Worm (Caenorhabditis elegans) whole organism, L2 larva: ENCODE data around the gene ufc-1.

Experiments
- C34F6.9 ChIP-seq: fragments of 150-350 bp; optimal IDR thresholded peaks from 2 replicates; lab custom pipeline; 2014; ENCODE audit warnings: missing biosample characterization, missing genetic modification characterization
- F13H6.1 ChIP-seq: sonication (generic microtip); optimal IDR thresholded peaks from 2 replicates; lab custom pipeline; 2016; ENCODE audit warnings: missing genetic modification characterization, missing compliant biosample characterization
- R02D3.7 ChIP-seq: fragments of 150-350 bp; optimal IDR thresholded peaks from 2 replicates; lab custom pipeline; 2014; ENCODE audit warnings: missing biosample characterization, missing genetic modification characterization
- Y55F3AM.14 ChIP-seq: fragments of 200-800 bp; sonication (Bioruptor generic); optimal IDR thresholded peaks from 2 replicates; lab custom pipeline; 2018; ENCODE audit warnings: mild to moderate bottlenecking, missing genetic modification characterization, missing compliant biosample characterization
- ZK546.5 ChIP-seq: sonication (generic microtip); optimal IDR thresholded peaks from 2 replicates; lab custom pipeline; 2017; ENCODE audit warnings: missing biosample characterization, missing genetic modification characterization
- alr-1 ChIP-seq: fragments of 150-350 bp; optimal IDR thresholded peaks from 2 replicates; lab custom pipeline; 2014; ENCODE audit warnings: missing biosample characterization, missing genetic modification characterization
- aly-2 ChIP-seq: fragments of 150-350 bp; optimal IDR thresholded peaks from 2 replicates; lab custom pipeline; 2014; ENCODE audit warnings: missing biosample characterization, missing genetic modification characterization
- ama-1 ChIP-seq: fragments of 150-350 bp; optimal IDR thresholded peaks from 2 replicates; lab custom pipeline; 2018; ENCODE audit warnings: inconsistent platforms
- blmp-1 ChIP-seq: sonication (generic microtip); optimal IDR thresholded peaks from 2 replicates; lab custom pipeline; 2017; ENCODE audit warnings: missing genetic modification characterization, mild to moderate bottlenecking, missing compliant biosample characterization, antibody characterized with exemption, moderate library complexity; ENCODE audit not compliant: insufficient read depth
- ceh-82 ChIP-seq: fragments of 150-350 bp; optimal IDR thresholded peaks from 2 replicates; lab custom pipeline; 2014; ENCODE audit warnings: missing biosample characterization, missing genetic modification characterization
- crh-2 ChIP-seq: sonication (generic microtip); optimal IDR thresholded peaks from 2 replicates; lab custom pipeline; 2017; ENCODE audit warnings: missing biosample characterization, missing genetic modification characterization
- dmd-4 ChIP-seq: sonication (generic microtip); optimal IDR thresholded peaks from 2 replicates; lab custom pipeline; 2017; ENCODE audit warnings: missing biosample characterization, missing genetic modification characterization
- egl-27 ChIP-seq: sonication (generic microtip); optimal IDR thresholded peaks from 3 replicates; lab custom pipeline; 2017; ENCODE audit warnings: missing biosample characterization, missing genetic modification reagents, missing genetic modification characterization
- elt-1 ChIP-seq: fragments of 150-350 bp; optimal IDR thresholded peaks from 2 replicates; lab custom pipeline; 2014; ENCODE audit warnings: missing biosample characterization, missing genetic modification characterization
- elt-3 ChIP-seq: sonication (generic microtip); optimal IDR thresholded peaks from 2 replicates; lab custom pipeline; 2017; ENCODE audit warnings: missing biosample characterization, missing genetic modification characterization
- fos-1 ChIP-seq: fragments of 150-350 bp; optimal IDR thresholded peaks from 2 replicates; lab custom pipeline; 2014; ENCODE audit warnings: missing biosample characterization, missing genetic modification characterization
- gmeb-1 ChIP-seq: fragments of 150-350 bp; optimal IDR thresholded peaks from 2 replicates; lab custom pipeline; 2014; ENCODE audit warnings: missing biosample characterization, missing genetic modification characterization
- lin-13 ChIP-seq: fragments of 150-350 bp; optimal IDR thresholded peaks from 2 replicates; lab custom pipeline; 2014; ENCODE audit warnings: missing biosample characterization, missing genetic modification reagents, missing genetic modification characterization
- lin-39 ChIP-seq: fragments of 150-350 bp; optimal IDR thresholded peaks from 2 replicates; lab custom pipeline; 2014; ENCODE audit warnings: missing biosample characterization, missing genetic modification reagents, missing genetic modification characterization
- mbf-1 ChIP-seq: sonication (generic microtip); optimal IDR thresholded peaks from 2 replicates; lab custom pipeline; 2017; ENCODE audit warnings: missing biosample characterization, missing genetic modification characterization
- mdl-1 ChIP-seq, 2 experiments: fragments of 150-350 bp in 1 of 2; sonication (generic microtip) in 1 of 2; optimal IDR thresholded peaks; 2 replicates each; lab custom pipeline; 2017; ENCODE audit warnings: missing biosample characterization in 2 of 2, missing genetic modification characterization in 2 of 2
- nhr-10 ChIP-seq: sonication (generic microtip); optimal IDR thresholded peaks from 2 replicates; lab custom pipeline; 2017; ENCODE audit warnings: missing biosample characterization, missing genetic modification characterization
- nhr-11 ChIP-seq: fragments of 150-350 bp; optimal IDR thresholded peaks from 2 replicates; lab custom pipeline; 2014; ENCODE audit warnings: missing biosample characterization, missing genetic modification characterization
- nhr-129 ChIP-seq: fragments of 150-350 bp; optimal IDR thresholded peaks from 2 replicates; lab custom pipeline; 2014; ENCODE audit warnings: missing biosample characterization, missing genetic modification characterization
- nhr-21 ChIP-seq: fragments of 150-350 bp; optimal IDR thresholded peaks from 2 replicates; lab custom pipeline; 2014; ENCODE audit warnings: missing biosample characterization, missing genetic modification characterization
- nhr-23 ChIP-seq: fragments of 150-350 bp; optimal IDR thresholded peaks from 2 replicates; lab custom pipeline; 2014; ENCODE audit warnings: missing biosample characterization, missing genetic modification reagents, missing genetic modification characterization
- nhr-237 ChIP-seq: fragments of 150-350 bp; optimal IDR thresholded peaks from 2 replicates; lab custom pipeline; 2014; ENCODE audit warnings: missing biosample characterization, missing genetic modification characterization
- nhr-25 ChIP-seq: fragments of 150-350 bp; sonication (generic microtip); optimal IDR thresholded peaks from 3 replicates; lab custom pipeline; 2014; ENCODE audit warnings: missing biosample characterization, missing genetic modification characterization
- peb-1 ChIP-seq: fragments of 150-350 bp; optimal IDR thresholded peaks from 2 replicates; lab custom pipeline; 2014; ENCODE audit warnings: missing biosample characterization, missing genetic modification characterization
- sem-4 ChIP-seq: fragments of 150-350 bp; optimal IDR thresholded peaks from 2 replicates; lab custom pipeline; 2014; ENCODE audit warnings: missing biosample characterization, missing genetic modification reagents, missing genetic modification characterization
- sma-9 ChIP-seq, 2 experiments: fragments of 150-350 bp in 1 of 2; sonication (generic microtip) in 1 of 2; optimal IDR thresholded peaks; 2 replicates each; lab custom pipeline; 2014 to 2016; ENCODE audit warnings: missing genetic modification characterization in 2 of 2, mild to moderate bottlenecking in 1 of 2, missing biosample characterization in 1 of 2, missing compliant biosample characterization in 1 of 2, missing genetic modification reagents in 1 of 2, moderate library complexity in 1 of 2
- unc-39 ChIP-seq: fragments of 150-350 bp; optimal IDR thresholded peaks from 2 replicates; lab custom pipeline; 2014; ENCODE audit warnings: missing biosample characterization, missing genetic modification characterization
- unc-55 ChIP-seq: fragments of 150-350 bp; sonication (generic microtip); optimal IDR thresholded peaks from 3 replicates; lab custom pipeline; 2014; ENCODE audit warnings: missing biosample characterization, missing genetic modification reagents, missing genetic modification characterization

Gene ufc-1

DNA sequence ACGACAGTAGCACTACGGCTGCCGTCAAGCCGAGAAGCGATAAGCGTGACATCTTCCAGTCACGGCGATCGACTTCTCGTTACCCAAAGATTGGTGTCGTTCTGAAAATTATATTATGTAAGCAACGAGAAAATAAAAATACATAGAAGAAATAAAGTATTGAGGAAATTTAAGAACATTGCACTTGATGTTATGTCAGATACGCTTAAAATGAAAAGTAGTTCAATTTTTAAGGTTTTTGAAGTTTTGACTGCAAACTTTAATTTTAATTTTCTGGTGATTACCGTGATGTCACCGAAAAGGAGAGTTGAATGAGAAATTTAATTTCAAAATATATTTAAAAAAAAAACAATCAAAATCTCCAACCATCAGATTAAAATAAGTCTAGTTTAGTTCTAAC, 13.0 kb downstream of the ufc-1 start, which contains the start of gene emb-9:
emb-9 (minus strand) TSS at position 101 of the 400 bp plus-strand sequence.
- TF ChIP-seq dmd-4 (tag; lab: Kevin White, UChicago) (no peak), blmp-1 (tag; lab: Kevin White, UChicago) (no peak), nhr-10 (no peak), aly-2 (no peak), elt-3 (tag; lab: Kevin White, UChicago) (no peak), nhr-237 (tag; lab: Kevin White, UChicago) (no peak), ama-1 (lab: Kevin White, UChicago) (no peak), lin-39 (tag; lab: Kevin White, UChicago) (no peak), gmeb-1 (no peak), crh-2 (tag; lab: Kevin White, UChicago) (no peak)
- TF ChIP-seq, all 48 proteins: peak for 0

DNA sequence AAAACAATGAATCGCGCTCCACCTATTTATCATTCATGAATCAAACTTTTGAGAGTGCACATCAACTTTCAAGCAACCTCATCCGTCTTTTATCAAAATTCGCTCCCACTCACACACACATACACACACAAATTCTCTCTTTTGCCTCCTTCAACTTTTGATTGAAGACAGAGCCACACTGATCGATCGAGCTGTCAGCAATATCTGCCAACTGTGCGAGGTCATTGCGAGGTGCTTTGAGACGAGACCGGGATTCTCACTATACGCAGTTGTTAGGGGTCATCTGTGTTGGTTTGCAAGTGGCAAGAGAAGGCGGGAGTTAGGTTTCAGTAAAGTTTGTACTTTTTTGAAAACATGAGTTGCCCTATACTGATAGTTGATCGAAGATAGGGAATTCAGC, 14.8 kb downstream of the ufc-1 start:
- TF ChIP-seq sem-4 (tag; lab: Kevin White, UChicago), result no peak
- peak; percentile 49 for TF ChIP-seq nhr-129 (tag; lab: Kevin White, UChicago)
- no peak for TF ChIP-seq nhr-25 (tag; lab: Kevin White, UChicago)
- TF ChIP-seq mbf-1 (tag; lab: Kevin White, UChicago), result no peak
- no peak for TF ChIP-seq nhr-21 (tag; lab: Kevin White, UChicago)
- TF ChIP-seq Y55F3AM.14, result no peak
- no peak for TF ChIP-seq lin-13 (GFP tag; lab: Kevin White, UChicago)
- TF ChIP-seq F13H6.1 (tag; lab: Kevin White, UChicago), result peak; percentile 36
- no peak for TF ChIP-seq aly-2
- TF ChIP-seq ceh-82 (tag; lab: Kevin White, UChicago), result no peak
- no peak for TF ChIP-seq mdl-1 (tag; optimal IDR thresholded peaks at IDR 0.05; lab: Kevin White, UChicago)
- TF ChIP-seq egl-27 (tag; lab: Kevin White, UChicago), result no peak
- no peak for TF ChIP-seq ama-1 (lab: Kevin White, UChicago)
- TF ChIP-seq nhr-11 (tag; lab: Kevin White, UChicago), result no peak
- no peak for TF ChIP-seq unc-39
- TF ChIP-seq C34F6.9 (tag; lab: Kevin White, UChicago), result no peak
- no peak for TF ChIP-seq gmeb-1

DNA sequence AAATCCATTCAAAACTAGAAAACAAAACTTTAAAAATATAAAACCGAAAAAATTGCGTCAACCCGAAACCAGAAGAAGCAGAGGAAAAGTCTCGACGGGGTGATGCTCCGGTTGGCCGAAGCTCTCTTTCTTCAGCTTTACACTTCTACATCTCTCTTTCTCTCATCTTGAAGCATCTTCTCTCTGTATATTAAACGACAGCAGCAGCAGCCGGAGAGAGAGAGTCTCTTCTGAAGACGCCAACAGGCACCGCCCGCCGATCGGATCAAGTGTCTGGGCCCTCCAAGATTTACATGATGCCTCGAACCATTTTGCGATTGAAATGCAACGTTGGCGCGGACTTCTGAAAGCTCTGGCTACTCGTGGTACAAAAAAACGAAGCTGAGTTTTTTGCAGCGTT, 15.4 kb downstream of the ufc-1 start:
- TF ChIP-seq nhr-11 (tag; lab: Kevin White, UChicago) (no peak), nhr-23 (tag; lab: Kevin White, UChicago) (no peak), nhr-129 (tag; lab: Kevin White, UChicago) (peak; percentile 8), fos-1 (no peak), ama-1 (lab: Kevin White, UChicago) (no peak), sma-9 (GFP tag; optimal IDR thresholded peaks at IDR 0.05; lab: Kevin White, UChicago) (peak; percentile 9), sma-9 (tag; optimal IDR thresholded peaks at IDR 0.05; lab: Kevin White, UChicago) (no peak), alr-1 (no peak), lin-13 (GFP tag; lab: Kevin White, UChicago) (no peak), peb-1 (tag; lab: Kevin White, UChicago) (no peak), sem-4 (tag; lab: Kevin White, UChicago) (no peak), dmd-4 (tag; lab: Kevin White, UChicago) (no peak), elt-3 (tag; lab: Kevin White, UChicago) (no peak)

DNA sequence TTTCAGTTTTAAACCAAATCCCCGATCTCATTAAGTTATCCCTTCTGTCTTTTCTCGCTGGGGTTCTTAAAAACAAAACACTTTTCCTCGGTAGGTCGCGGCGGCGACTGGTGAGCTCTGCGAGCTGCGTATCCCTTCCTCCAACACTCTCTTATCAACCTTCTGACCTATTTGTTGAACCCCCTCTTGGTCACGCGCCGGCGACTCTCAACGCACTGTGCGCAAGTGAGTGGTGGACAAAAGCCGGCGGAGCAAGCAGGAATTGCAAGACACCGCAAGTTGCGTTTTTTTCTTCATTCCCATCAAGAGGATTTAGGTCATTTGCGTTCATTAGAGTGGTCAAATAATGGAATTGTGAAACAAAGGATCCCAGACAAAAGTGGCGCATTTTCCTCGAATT, 22.5 kb downstream of the ufc-1 start:
- no peak for TF ChIP-seq mbf-1 (tag; lab: Kevin White, UChicago)
- no peak for TF ChIP-seq ZK546.5 (tag; lab: Kevin White, UChicago)
- TF ChIP-seq elt-1, result no peak
- TF ChIP-seq C34F6.9 (tag; lab: Kevin White, UChicago), result peak; percentile 36
- peak; percentile 16 for TF ChIP-seq F13H6.1 (tag; lab: Kevin White, UChicago)
- TF ChIP-seq nhr-23 (tag; lab: Kevin White, UChicago), result no peak
- no peak for TF ChIP-seq R02D3.7 (tag; lab: Kevin White, UChicago)
- no peak for TF ChIP-seq crh-2 (tag; lab: Kevin White, UChicago)
- TF ChIP-seq ceh-82 (tag; lab: Kevin White, UChicago), result no peak
- TF ChIP-seq ama-1 (lab: Kevin White, UChicago), result no peak
- TF ChIP-seq nhr-21 (tag; lab: Kevin White, UChicago), result no peak
- TF ChIP-seq mdl-1 (tag; optimal IDR thresholded peaks at IDR 0.05; lab: Kevin White, UChicago), result no peak
- TF ChIP-seq nhr-129 (tag; lab: Kevin White, UChicago), result peak; percentile 41
- TF ChIP-seq unc-55, result no peak
- TF ChIP-seq dmd-4 (tag; lab: Kevin White, UChicago), result no peak
